Fruit fly (Drosophila melanogaster): ENCODE data around the gene Atg3.
A peak's percentile ranks its signal among the peaks of the same experiment; 100 is the strongest.

Gene Atg3

DNA sequence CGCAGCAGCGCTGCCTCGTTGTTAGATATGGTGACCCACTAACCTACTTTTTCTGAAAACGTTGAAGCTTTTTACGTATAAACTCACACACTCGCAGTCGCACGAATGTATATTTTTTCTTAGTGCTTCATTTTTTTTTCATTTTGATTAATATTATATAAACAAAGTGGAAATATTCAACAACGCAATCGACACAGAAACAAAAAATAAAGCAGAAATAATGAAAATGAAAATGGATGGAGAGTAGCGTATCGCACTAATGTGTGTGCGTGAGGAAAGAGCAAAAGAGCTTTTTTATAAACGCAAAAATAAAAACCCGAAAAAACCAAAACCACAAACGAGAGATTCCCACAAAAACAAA, 37.6 kb downstream of the Atg3 start (continued):
- TF ChIP-seq CG12942 (GFP tag; optimal IDR thresholded peaks at IDR 0.05) (no peak), CkIIα-i1 (GFP tag; IDR thresholded peaks at IDR 0.05) (no peak), slp2 (GFP tag; optimal IDR thresholded peaks at IDR 0.05) (no peak), slbo (GFP tag; IDR thresholded peaks at IDR 0.05) (peak; percentile 68), CG10462 (GFP tag; optimal IDR thresholded peaks at IDR 0.05) (no peak), trh (GFP tag; optimal IDR thresholded peaks at IDR 0.05) (no peak), sug (tag; optimal IDR thresholded peaks at IDR 0.05) (no peak), Xrp1 (GFP tag; IDR thresholded peaks at IDR 0.05) (peak; percentile 36; the same call in 1 of the 2 replicates), CG17829 (tag; optimal IDR thresholded peaks at IDR 0.05) (peak; percentile 19), CG8388 (GFP tag; optimal IDR thresholded peaks at IDR 0.05) (peak; percentile 41), CG14860 (GFP tag; IDR thresholded peaks at IDR 0.05; ENCODE audit: partially characterized antibody) (no peak), Lim3 (GFP tag; IDR thresholded peaks at IDR 0.05) (no peak), CG6765 (GFP tag; optimal IDR thresholded peaks at IDR 0.05) (peak; percentile 7), Opbp (GFP tag; IDR thresholded peaks at IDR 0.05; ENCODE audit: partially characterized antibody) (no peak), odd (GFP tag; optimal IDR thresholded peaks at IDR 0.05) (no peak), ERR (GFP tag; optimal IDR thresholded peaks at IDR 0.05) (no peak), CG14014 (GFP tag; IDR thresholded peaks at IDR 0.05) (peak; percentile 42; the same call in 1 of the 2 replicates), ttk (GFP tag; IDR thresholded peaks at IDR 0.05) (no peak), danr (GFP tag; IDR thresholded peaks at IDR 0.05) (0 out of 2 replicates have a peak, but pooled peaks have one; percentile 26), ranshi (GFP tag; IDR thresholded peaks at IDR 0.05) (peak; percentile 47; the same call in 1 of the 2 replicates), Doc3 (GFP tag; IDR thresholded peaks at IDR 0.05; ENCODE audit: partially characterized antibody) (no peak), scrt (GFP tag; optimal IDR thresholded peaks at IDR 0.05) (peak; percentile 23), eve (GFP tag; optimal IDR thresholded peaks at IDR 0.05) (peak in 1 of 2 experiments; percentile 80), CG15269 (tag; optimal IDR thresholded peaks at IDR 0.05) (peak; percentile 36), TFAM (GFP tag; optimal IDR thresholded peaks at IDR 0.05) (no peak), CG6654 (GFP tag; optimal IDR thresholded peaks at IDR 0.05) (no peak), hth (optimal IDR thresholded peaks at IDR 0.05) (no peak), CG12299 (tag; optimal IDR thresholded peaks at IDR 0.05) (peak; percentile 20), maf-S (GFP tag; optimal IDR thresholded peaks at IDR 0.05) (no peak), Atf3 (GFP tag; optimal IDR thresholded peaks at IDR 0.05) (no peak), CG3065 (GFP tag; optimal IDR thresholded peaks at IDR 0.05) (no peak), Nf-YC (tag; optimal IDR thresholded peaks at IDR 0.05) (peak; percentile 8), CG10543 (GFP tag; optimal IDR thresholded peaks at IDR 0.05) (no peak), CG6813 (GFP tag; optimal IDR thresholded peaks at IDR 0.05) (no peak), CG12744 (GFP tag; optimal IDR thresholded peaks at IDR 0.05) (no peak), inv (GFP tag; IDR thresholded peaks at IDR 0.05; ENCODE audit: partially characterized antibody) (no peak), Antp (GFP tag; optimal IDR thresholded peaks at IDR 0.05) (no peak), Stat92E (GFP tag; optimal IDR thresholded peaks at IDR 0.05) (no peak), gem (tag; optimal IDR thresholded peaks at IDR 0.05) (peak; percentile 67), Bgb (GFP tag; IDR thresholded peaks at IDR 0.05; ENCODE audit: partially characterized antibody) (no peak), MBD-R2 (GFP tag; IDR thresholded peaks at IDR 0.05) (no peak), chm (GFP tag; IDR thresholded peaks at IDR 0.05) (0 out of 2 replicates have a peak, but pooled peaks have one; percentile 49), CG4854 (GFP tag; optimal IDR thresholded peaks at IDR 0.05) (no peak), CG2202 (tag; optimal IDR thresholded peaks at IDR 0.05) (no peak), CG18262 (tag; optimal IDR thresholded peaks at IDR 0.05) (no peak), ap (GFP tag; IDR thresholded peaks at IDR 0.05) (0 out of 2 replicates have a peak, but pooled peaks have one; percentile 12), CG11093 (GFP tag; IDR thresholded peaks at IDR 0.05) (no peak), pita (GFP tag; optimal IDR thresholded peaks at IDR 0.05) (no peak), ab (GFP tag; optimal IDR thresholded peaks at IDR 0.05) (no peak), en (GFP tag; optimal IDR thresholded peaks at IDR 0.05) (no peak), Dip2 (GFP tag; IDR thresholded peaks at IDR 0.05) (no peak), ash1 (GFP tag; optimal IDR thresholded peaks at IDR 0.05) (no peak)

Measured in whole organism, embryonic.